Worm (Caenorhabditis elegans): ENCODE measurements around the gene Y45F3A.9.

Y45F3A.9 gene

ce11 chrIII:10595066-10595465 lies at the start of gene Y45F3A.9:
Y45F3A.9 (minus strand) TSS chrIII:10595166.
- TF ChIP-seq saeg-2 (GFP tag; IDR thresholded peaks at IDR 0.05) (no peak), aha-1 (tag) (peak; percentile 31), ama-1 (optimal IDR thresholded peaks at IDR 0.05) (peak; percentile 37)

ce11 chrIII:10642781-10643180 lies 47.8 kb upstream of the Y45F3A.9 start, which contains the start of the genes dhs-11 and orc-1:
dhs-11 (minus strand) TSS chrIII:10642865.
orc-1 (plus strand) TSS chrIII:10643129.
- TF ChIP-seq unc-130 (GFP tag; optimal IDR thresholded peaks at IDR 0.05) (peak; percentile 32), ceh-44 (GFP tag; IDR thresholded peaks at IDR 0.05) (no peak), lsy-2 (tag; optimal IDR thresholded peaks at IDR 0.05) (peak; percentile 69 to 99), daf-8 (GFP tag; IDR thresholded peaks at IDR 0.05) (no peak), dve-1 (tag; optimal IDR thresholded peaks at IDR 0.05; ENCODE audit: insufficient read depth) (peak; percentile 56), fkh-10 (GFP tag; optimal IDR thresholded peaks at IDR 0.05) (no peak), dpl-1 (GFP tag; optimal IDR thresholded peaks at IDR 0.05) (peak; percentile 89), madf-9 (GFP tag; conservative IDR thresholded peaks at IDR 0.05) (no peak), lin-13 (GFP tag; optimal IDR thresholded peaks at IDR 0.05) (no peak), daf-16 (GFP tag; optimal IDR thresholded peaks at IDR 0.05) (no peak), daf-16 (tag; optimal IDR thresholded peaks at IDR 0.05) (peak; percentile 30), nhr-10 (tag; optimal IDR thresholded peaks at IDR 0.05) (no peak), set-16 (GFP tag; IDR thresholded peaks at IDR 0.05) (no peak), spr-3 (GFP tag; optimal IDR thresholded peaks at IDR 0.05) (no peak), nhr-6 (tag; optimal IDR thresholded peaks at IDR 0.05) (peak; percentile 47), nhr-48 (tag; optimal IDR thresholded peaks at IDR 0.05) (no peak), D1046.2 (GFP tag; IDR thresholded peaks at IDR 0.05) (no peak), ceh-32 (tag; optimal IDR thresholded peaks at IDR 0.05; ENCODE audit: poor library complexity) (no peak), lim-7 (GFP tag; IDR thresholded peaks at IDR 0.05) (no peak), arid-1 (GFP tag; conservative IDR thresholded peaks at IDR 0.05) (no peak), vab-7 (GFP tag; IDR thresholded peaks at IDR 0.05) (no peak), zip-2 (tag; optimal IDR thresholded peaks at IDR 0.05) (no peak), egl-43 (GFP tag; IDR thresholded peaks at IDR 0.05) (no peak), mxl-3 (GFP tag; optimal IDR thresholded peaks at IDR 0.05) (no peak), gei-8 (GFP tag; optimal IDR thresholded peaks at IDR 0.05) (no peak), dmd-9 (GFP tag; IDR thresholded peaks at IDR 0.05) (no peak), F10B5.3 (tag; optimal IDR thresholded peaks at IDR 0.05) (no peak), nhr-42 (GFP tag; IDR thresholded peaks at IDR 0.05) (no peak), ctbp-1 (GFP tag; IDR thresholded peaks at IDR 0.05) (no peak), ceh-82 (tag; optimal IDR thresholded peaks at IDR 0.05) (no peak), lin-38 (GFP tag; IDR thresholded peaks at IDR 0.05) (peak; percentile 69), unc-39 (tag; optimal IDR thresholded peaks at IDR 0.05) (no peak), tra-1 (GFP tag; IDR thresholded peaks at IDR 0.05) (no peak), Y105C5A.15 (GFP tag; IDR thresholded peaks at IDR 0.05) (no peak), pha-4 (GFP tag; IDR thresholded peaks at IDR 0.05) (no peak), pha-4 (tag; optimal IDR thresholded peaks at IDR 0.05) (no peak), jun-1 (tag; optimal IDR thresholded peaks at IDR 0.05) (no peak), F44E2.7 (GFP tag; IDR thresholded peaks at IDR 0.05) (no peak), ztf-7 (tag; optimal IDR thresholded peaks at IDR 0.05) (no peak), mxl-2 (GFP tag; conservative IDR thresholded peaks at IDR 0.05) (no peak), skn-1 (tag; optimal IDR thresholded peaks at IDR 0.05) (no peak), aha-1 (tag) (peak; percentile 67), nhr-28 (tag; optimal IDR thresholded peaks at IDR 0.05) (peak; percentile 9), mdl-1 (tag; optimal IDR thresholded peaks at IDR 0.05) (no peak), R02D3.7 (tag; optimal IDR thresholded peaks at IDR 0.05) (no peak), hmg-1.1 (GFP tag; IDR thresholded peaks at IDR 0.05) (0 out of 2 replicates have a peak, but pooled peaks have one; percentile 48), nhr-111 (GFP tag; optimal IDR thresholded peaks at IDR 0.05) (no peak), ceh-20 (GFP tag; IDR thresholded peaks at IDR 0.05) (no peak), ceh-62 (tag; optimal IDR thresholded peaks at IDR 0.05) (no peak), mes-2 (tag; optimal IDR thresholded peaks at IDR 0.05; ENCODE audit: poor library complexity, severe bottlenecking) (peak; percentile 68)

Measured in whole organism, L4 larva.